Worm (Caenorhabditis elegans): ENCODE measurements around the gene argk-1.

The argk-1 gene

DNA sequence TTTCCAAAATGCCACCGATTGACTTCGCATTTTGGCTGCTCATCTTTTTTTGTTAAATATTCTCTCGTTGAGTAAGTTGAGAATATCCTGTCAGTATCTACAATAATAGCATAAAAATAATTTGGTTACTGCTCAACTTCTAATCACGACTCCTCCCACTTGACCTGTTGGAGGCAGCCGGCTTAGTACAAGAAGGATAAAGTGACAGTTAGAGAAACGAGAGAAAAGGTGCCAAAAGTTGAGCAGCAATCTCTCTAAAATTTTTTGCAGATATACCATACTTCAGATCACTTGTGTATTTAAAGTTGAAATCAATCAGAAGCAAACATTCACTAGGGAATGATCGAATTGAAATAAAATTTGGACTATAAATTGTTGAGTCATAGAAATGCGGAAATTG, 21.0 kb downstream of the argk-1 start, which contains the start of gene nhr-111:
Gene nhr-111, minus strand, starts transcription at position 101 of the 400 bp plus-strand sequence.
- TF ChIP-seq hmg-4 (GFP tag; optimal IDR thresholded peaks at IDR 0.05): no peak
- no peak for TF ChIP-seq F13C5.2 (tag; optimal IDR thresholded peaks at IDR 0.05)
- TF ChIP-seq ceh-13 (GFP tag; optimal IDR thresholded peaks at IDR 0.05): no peak
- no peak for TF ChIP-seq scrt-1 (GFP tag; IDR thresholded peaks at IDR 0.05)
- TF ChIP-seq pes-1 (GFP tag; IDR thresholded peaks at IDR 0.05): no peak
- TF ChIP-seq ets-7 (tag; optimal IDR thresholded peaks at IDR 0.05): no peak
- no peak for TF ChIP-seq B0310.2 (tag; optimal IDR thresholded peaks at IDR 0.05)
- TF ChIP-seq flt-1 (GFP tag; IDR thresholded peaks at IDR 0.05): no peak
- no peak for TF ChIP-seq tbx-37 (GFP tag; conservative IDR thresholded peaks at IDR 0.05)
- no peak for TF ChIP-seq hnd-1 (tag; optimal IDR thresholded peaks at IDR 0.05)

DNA sequence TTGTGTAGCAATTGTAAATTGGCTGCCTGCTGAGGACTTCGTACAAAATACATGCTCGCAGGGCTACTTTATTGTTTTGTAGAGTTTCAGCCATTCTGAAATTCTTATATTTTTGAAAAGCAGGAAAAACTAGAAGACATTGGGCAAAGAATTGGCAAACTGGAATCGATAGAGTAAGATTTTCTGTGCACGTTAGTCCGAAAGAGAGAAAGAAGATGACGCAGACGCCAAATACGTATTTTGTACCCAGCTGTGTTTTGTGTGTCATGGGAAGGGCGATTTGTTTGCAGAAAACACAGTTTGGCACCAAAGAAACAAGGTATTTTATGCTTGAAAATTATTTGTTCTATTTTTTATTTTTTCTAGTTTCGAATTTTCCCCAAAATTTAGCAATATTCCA, 23.7 kb downstream of the argk-1 start, which contains the start of gene fbxa-143:
Gene fbxa-143, minus strand, starts transcription at position 101 of the 400 bp plus-strand sequence.
- TF ChIP-seq hmg-4 (GFP tag; optimal IDR thresholded peaks at IDR 0.05) (no peak), ama-1 (optimal IDR thresholded peaks at IDR 0.05) (no peak), hnd-1 (tag; optimal IDR thresholded peaks at IDR 0.05) (no peak), aly-1 (tag; optimal IDR thresholded peaks at IDR 0.05) (no peak), tbx-37 (GFP tag; conservative IDR thresholded peaks at IDR 0.05) (no peak), F13C5.2 (tag; optimal IDR thresholded peaks at IDR 0.05) (no peak), B0310.2 (tag; optimal IDR thresholded peaks at IDR 0.05) (no peak), pes-1 (GFP tag; IDR thresholded peaks at IDR 0.05) (no peak), flt-1 (GFP tag; IDR thresholded peaks at IDR 0.05) (no peak), ets-7 (tag; optimal IDR thresholded peaks at IDR 0.05) (no peak), tra-4 (tag; optimal IDR thresholded peaks at IDR 0.05) (no peak), tbx-11 (GFP tag; IDR thresholded peaks at IDR 0.05) (no peak), ceh-13 (GFP tag; optimal IDR thresholded peaks at IDR 0.05) (no peak), sea-1 (GFP tag; conservative IDR thresholded peaks at IDR 0.05) (no peak), hmbx-1 (tag; optimal IDR thresholded peaks at IDR 0.05) (no peak), ceh-36 (tag; optimal IDR thresholded peaks at IDR 0.05) (no peak), scrt-1 (GFP tag; IDR thresholded peaks at IDR 0.05) (no peak)

DNA sequence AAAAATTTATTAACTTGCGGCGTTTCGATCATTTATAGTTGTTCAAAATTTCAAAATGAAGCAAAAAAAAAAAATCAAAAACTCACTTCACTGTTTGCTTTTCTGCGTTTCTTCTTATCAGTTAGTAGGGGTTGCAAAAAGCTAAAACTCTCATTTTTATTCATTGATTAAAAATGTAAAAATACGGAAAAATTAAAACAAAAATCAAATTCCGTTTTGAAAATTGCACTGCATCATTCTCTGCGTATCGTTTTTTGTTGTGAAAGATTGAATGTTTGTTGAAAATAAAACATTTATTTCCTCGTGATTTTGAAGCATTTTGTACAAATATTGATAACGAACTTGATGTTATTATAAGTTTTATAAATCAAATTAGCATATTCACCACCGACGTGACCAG, 25.4 kb downstream of the argk-1 start:
- TF ChIP-seq tbx-11 (GFP tag; IDR thresholded peaks at IDR 0.05) (no peak), flt-1 (GFP tag; IDR thresholded peaks at IDR 0.05) (no peak), sea-1 (GFP tag; conservative IDR thresholded peaks at IDR 0.05) (no peak), scrt-1 (GFP tag; IDR thresholded peaks at IDR 0.05) (no peak), hnd-1 (tag; optimal IDR thresholded peaks at IDR 0.05) (no peak), tbx-37 (GFP tag; conservative IDR thresholded peaks at IDR 0.05) (no peak), aly-1 (tag; optimal IDR thresholded peaks at IDR 0.05) (no peak)

DNA sequence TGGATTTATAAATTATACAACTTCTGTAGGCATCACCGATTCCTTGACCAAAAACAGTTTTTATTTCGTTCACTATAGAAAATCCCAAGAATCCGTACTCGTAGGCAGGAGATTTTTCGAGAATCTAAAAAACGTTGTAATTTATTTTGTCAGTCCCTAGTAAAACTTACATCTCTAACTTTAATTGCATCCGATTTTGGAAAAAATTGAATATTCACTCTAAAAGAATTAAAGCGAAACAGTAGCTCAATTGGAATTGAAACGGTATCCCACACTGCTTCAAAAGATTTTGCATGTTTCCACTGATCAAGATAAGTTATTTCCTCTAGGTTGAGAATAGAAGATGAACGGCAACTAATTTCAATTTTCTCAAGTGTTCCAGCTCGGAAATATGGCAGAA, 27.6 kb downstream of the argk-1 start, which contains the start of gene fbxa-142:
Gene fbxa-142, minus strand, starts transcription at position 101 of the 400 bp plus-strand sequence.
- TF ChIP-seq tra-4 (tag; optimal IDR thresholded peaks at IDR 0.05) (no peak), ceh-13 (GFP tag; optimal IDR thresholded peaks at IDR 0.05) (no peak), pes-1 (GFP tag; IDR thresholded peaks at IDR 0.05) (no peak), ama-1 (optimal IDR thresholded peaks at IDR 0.05) (no peak), ets-7 (tag; optimal IDR thresholded peaks at IDR 0.05) (no peak), B0310.2 (tag; optimal IDR thresholded peaks at IDR 0.05) (no peak), scrt-1 (GFP tag; IDR thresholded peaks at IDR 0.05) (no peak), tbx-11 (GFP tag; IDR thresholded peaks at IDR 0.05) (no peak), sea-1 (GFP tag; conservative IDR thresholded peaks at IDR 0.05) (no peak), flt-1 (GFP tag; IDR thresholded peaks at IDR 0.05) (no peak), hnd-1 (tag; optimal IDR thresholded peaks at IDR 0.05) (no peak), F13C5.2 (tag; optimal IDR thresholded peaks at IDR 0.05) (no peak), tbx-37 (GFP tag; conservative IDR thresholded peaks at IDR 0.05) (no peak), aly-1 (tag; optimal IDR thresholded peaks at IDR 0.05) (no peak), hmbx-1 (tag; optimal IDR thresholded peaks at IDR 0.05) (no peak), ceh-36 (tag; optimal IDR thresholded peaks at IDR 0.05) (no peak), hmg-4 (GFP tag; optimal IDR thresholded peaks at IDR 0.05) (no peak)

DNA sequence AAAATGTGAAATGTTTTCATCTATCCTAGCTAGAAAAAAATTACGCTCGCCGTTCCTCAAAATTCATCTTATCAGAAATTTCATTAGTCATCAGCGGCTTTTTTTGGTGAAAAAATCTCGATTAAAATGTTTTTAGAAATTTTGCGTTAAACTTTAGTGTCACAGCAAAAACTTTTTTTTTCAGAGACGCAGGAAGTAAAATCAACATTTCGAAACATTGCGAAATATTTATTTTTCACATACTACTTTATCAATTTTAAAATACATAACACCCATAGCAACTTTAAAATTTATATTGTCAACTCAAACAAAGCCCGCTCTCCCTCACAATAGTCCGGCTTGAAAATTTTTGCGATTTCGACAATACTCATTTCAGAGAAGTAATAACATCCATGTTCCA, 28.5 kb downstream of the argk-1 start:
- TF ChIP-seq scrt-1 (GFP tag; IDR thresholded peaks at IDR 0.05): no peak

DNA sequence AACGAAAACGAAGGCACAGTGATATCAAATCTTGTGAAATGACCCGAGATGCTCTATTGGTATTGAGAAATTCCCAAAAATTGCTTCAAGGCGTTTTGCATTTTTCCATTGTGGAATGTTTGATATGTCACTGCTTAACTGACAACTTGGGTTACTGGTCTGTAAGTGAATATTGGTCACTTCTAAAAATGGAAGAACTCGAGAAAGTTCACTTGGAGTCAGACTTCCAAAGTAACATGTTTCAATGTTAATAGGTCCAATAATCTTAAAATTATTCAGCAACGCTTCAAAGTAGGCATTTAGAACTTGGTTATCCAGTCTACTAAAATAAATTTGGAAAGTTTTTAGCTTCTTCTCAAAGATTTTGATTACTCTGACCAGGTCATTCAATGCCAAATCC, 29.0 kb downstream of the argk-1 start, which contains the start of gene fbxa-144:
Gene fbxa-144, minus strand, starts transcription at position 101 of the 400 bp plus-strand sequence.
- no peak for TF ChIP-seq ets-7 (tag; optimal IDR thresholded peaks at IDR 0.05)
- no peak for TF ChIP-seq hmg-4 (GFP tag; optimal IDR thresholded peaks at IDR 0.05)
- TF ChIP-seq scrt-1 (GFP tag; IDR thresholded peaks at IDR 0.05): no peak
- no peak for TF ChIP-seq aly-1 (tag; optimal IDR thresholded peaks at IDR 0.05)

DNA sequence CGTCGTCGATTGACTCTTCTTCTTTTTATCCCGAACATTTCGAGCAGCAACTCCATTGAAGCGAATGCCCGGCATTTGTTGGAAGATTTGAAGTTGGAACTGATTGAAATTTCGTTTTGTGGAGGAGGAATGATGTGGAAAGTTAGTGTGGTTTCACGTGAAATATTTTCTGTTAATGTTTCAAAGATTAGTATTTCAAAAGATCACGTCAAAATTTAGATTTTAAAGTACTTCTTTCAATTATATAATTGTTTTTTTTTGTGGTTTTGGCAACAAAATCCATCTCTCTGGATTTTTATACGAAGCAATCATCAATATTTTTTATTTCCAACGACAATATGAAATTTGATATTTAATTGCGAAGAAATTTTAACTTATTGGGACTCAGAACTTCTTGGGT, 33.3 kb downstream of the argk-1 start, which contains the start of gene F44G3.7:
Gene F44G3.7, minus strand, starts transcription at position 101 of the 400 bp plus-strand sequence.
- TF ChIP-seq pes-1 (GFP tag; IDR thresholded peaks at IDR 0.05) (no peak), ceh-13 (GFP tag; optimal IDR thresholded peaks at IDR 0.05) (no peak), tbx-11 (GFP tag; IDR thresholded peaks at IDR 0.05) (no peak), scrt-1 (GFP tag; IDR thresholded peaks at IDR 0.05) (no peak), tbx-37 (GFP tag; conservative IDR thresholded peaks at IDR 0.05) (no peak), aly-1 (tag; optimal IDR thresholded peaks at IDR 0.05) (no peak), flt-1 (GFP tag; IDR thresholded peaks at IDR 0.05) (no peak), hmbx-1 (tag; optimal IDR thresholded peaks at IDR 0.05) (no peak), B0310.2 (tag; optimal IDR thresholded peaks at IDR 0.05) (no peak), ets-7 (tag; optimal IDR thresholded peaks at IDR 0.05) (no peak), F13C5.2 (tag; optimal IDR thresholded peaks at IDR 0.05) (no peak), sea-1 (GFP tag; conservative IDR thresholded peaks at IDR 0.05) (no peak), hnd-1 (tag; optimal IDR thresholded peaks at IDR 0.05) (no peak), hmg-4 (GFP tag; optimal IDR thresholded peaks at IDR 0.05) (no peak), ceh-36 (tag; optimal IDR thresholded peaks at IDR 0.05) (no peak), tra-4 (tag; optimal IDR thresholded peaks at IDR 0.05) (no peak), ama-1 (optimal IDR thresholded peaks at IDR 0.05) (no peak)

DNA sequence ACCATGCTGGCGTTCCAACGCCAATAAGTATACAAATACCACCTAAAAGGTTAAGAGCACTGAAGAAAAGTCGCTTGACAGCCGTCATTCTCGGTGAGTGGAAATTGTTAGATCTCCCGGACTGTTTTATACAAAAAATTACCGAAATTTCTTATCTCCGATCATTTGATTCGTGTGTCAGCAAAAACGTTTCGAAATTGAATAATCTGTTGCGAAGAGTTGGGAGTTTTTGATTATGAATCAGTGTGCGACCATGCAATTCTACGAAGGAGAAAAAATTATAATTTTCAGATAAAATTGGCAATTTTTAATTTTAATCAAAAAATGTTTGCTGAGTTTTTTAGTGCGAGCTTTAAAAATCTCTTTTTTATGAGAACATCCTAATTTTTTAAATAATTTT, 35.8 kb downstream of the argk-1 start, which contains the start of gene clc-11:
Gene clc-11, minus strand, starts transcription at position 101 of the 400 bp plus-strand sequence.
- TF ChIP-seq hnd-1 (tag; optimal IDR thresholded peaks at IDR 0.05) (no peak), ceh-13 (GFP tag; optimal IDR thresholded peaks at IDR 0.05) (no peak), ets-7 (tag; optimal IDR thresholded peaks at IDR 0.05) (no peak), flt-1 (GFP tag; IDR thresholded peaks at IDR 0.05) (no peak), ama-1 (optimal IDR thresholded peaks at IDR 0.05) (no peak), scrt-1 (GFP tag; IDR thresholded peaks at IDR 0.05) (no peak), F13C5.2 (tag; optimal IDR thresholded peaks at IDR 0.05) (no peak), sea-1 (GFP tag; conservative IDR thresholded peaks at IDR 0.05) (no peak), tra-4 (tag; optimal IDR thresholded peaks at IDR 0.05) (no peak), ceh-36 (tag; optimal IDR thresholded peaks at IDR 0.05) (no peak), B0310.2 (tag; optimal IDR thresholded peaks at IDR 0.05) (no peak), hmg-4 (GFP tag; optimal IDR thresholded peaks at IDR 0.05) (no peak), aly-1 (tag; optimal IDR thresholded peaks at IDR 0.05) (no peak)
